Fruit fly (Drosophila melanogaster) whole organism, pupa: Measurements from ENCODE around the gene CG13138.

Experiments
- CG10348 ChIP-seq: fragments of 200-800 bp; sonication (Bioruptor generic); IDR thresholded peaks from 2 replicates; pipeline ENCODE4 v1.3.6; 2022; ENCODE audit warnings: missing biosample characterization, missing genetic modification characterization
- CG14655 ChIP-seq: fragments of 200-800 bp; sonication (Bioruptor generic); optimal IDR thresholded peaks from 3 replicates; lab custom pipeline; 2017; ENCODE audit warnings: mild to moderate bottlenecking, missing biosample characterization, missing genetic modification reagents, missing genetic modification characterization
- CG17806 ChIP-seq: fragments of 200-800 bp; sonication (Bioruptor generic); optimal IDR thresholded peaks from 2 replicates; lab custom pipeline; 2018; ENCODE audit warnings: missing biosample characterization, mild to moderate bottlenecking, missing genetic modification characterization, moderate library complexity
- D1 ChIP-seq: fragments of 200-800 bp; sonication (Bioruptor generic); optimal IDR thresholded peaks from 2 replicates; lab custom pipeline; 2018; ENCODE audit warnings: missing biosample characterization, mild to moderate bottlenecking, missing genetic modification characterization, moderate library complexity
- Pif1B ChIP-seq: fragments of 200-800 bp; sonication (Bioruptor generic); optimal IDR thresholded peaks from 3 replicates; lab custom pipeline; 2016; ENCODE audit warnings: missing biosample characterization, missing genetic modification characterization
- gl ChIP-seq: fragments of 200-800 bp; sonication (Bioruptor generic); optimal IDR thresholded peaks from 2 replicates; lab custom pipeline; 2018; ENCODE audit warnings: missing biosample characterization, mild to moderate bottlenecking, missing genetic modification characterization

dm6 chr2L:10303786-10304185, 2.0 kb upstream of the CG13138 start, which contains the start of gene nmd:
- no peak for TF ChIP-seq CG17806 (tag; lab: Kevin White, UChicago)
- TF ChIP-seq CG10348 (GFP tag; lab: Robert Waterston, UW) = no peak
- no peak for TF ChIP-seq gl
- no peak for TF ChIP-seq D1 (tag; lab: Kevin White, UChicago)
- TF ChIP-seq CG14655 (GFP tag; lab: Kevin White, UChicago) = no peak
- TF ChIP-seq Pif1B (GFP tag; lab: Kevin White, UChicago) = no peak
